Worm (Caenorhabditis elegans) whole organism, late embryonic: ENCODE results near the gene C46E10.1.

Experiments
- F13H6.1 ChIP-seq: sonication (generic microtip); optimal IDR thresholded peaks from 2 replicates; lab custom pipeline; 2016; ENCODE audit warnings: missing genetic modification characterization, missing compliant biosample characterization
- T23F11.4 ChIP-seq: fragments of 200-800 bp; sonication (Bioruptor generic); optimal IDR thresholded peaks from 2 replicates; lab custom pipeline; 2018; ENCODE audit warnings: mild to moderate bottlenecking, missing genetic modification characterization, missing compliant biosample characterization
- Y22D7AL.16 ChIP-seq: sonication (generic microtip); optimal IDR thresholded peaks from 2 replicates; lab custom pipeline; 2016; ENCODE audit warnings: missing genetic modification characterization, missing compliant biosample characterization
- ceh-48 ChIP-seq: sonication (generic microtip); optimal IDR thresholded peaks from 2 replicates; lab custom pipeline; 2016; ENCODE audit warnings: missing genetic modification characterization, inconsistent platforms, missing compliant biosample characterization
- fkh-10 ChIP-seq: fragments of 150-350 bp; optimal IDR thresholded peaks from 2 replicates; lab custom pipeline; 2014; ENCODE audit warnings: missing biosample characterization, missing genetic modification reagents, missing genetic modification characterization
- hlh-30 ChIP-seq: sonication (generic microtip); optimal IDR thresholded peaks from 2 replicates; lab custom pipeline; 2017; ENCODE audit warnings: antibody characterized with exemption, missing genetic modification characterization, missing compliant biosample characterization; ENCODE audit not compliant: insufficient read depth
- hlh-8 ChIP-seq: sonication (generic microtip); optimal IDR thresholded peaks from 2 replicates; lab custom pipeline; 2016; ENCODE audit warnings: missing genotype, missing genetic modification characterization, missing compliant biosample characterization
- lim-6 ChIP-seq: sonication (generic microtip); optimal IDR thresholded peaks from 2 replicates; lab custom pipeline; 2016; ENCODE audit warnings: missing genetic modification characterization, missing compliant biosample characterization
- madf-2 ChIP-seq: sonication (generic microtip); optimal IDR thresholded peaks from 2 replicates; lab custom pipeline; 2017; ENCODE audit warnings: missing genetic modification characterization, missing compliant biosample characterization
- nhr-232 ChIP-seq: sonication (generic microtip); optimal IDR thresholded peaks from 2 replicates; lab custom pipeline; 2016; ENCODE audit warnings: missing genetic modification characterization, missing compliant biosample characterization
- pha-4 ChIP-seq: fragments of 150-350 bp; optimal IDR thresholded peaks from 2 replicates; lab custom pipeline; 2018; ENCODE audit warnings: missing biosample characterization, missing genetic modification reagents, missing genetic modification characterization
- sdc-2 ChIP-seq: sonication (generic microtip); optimal IDR thresholded peaks from 2 replicates; lab custom pipeline; 2016; ENCODE audit warnings: missing genotype, missing genetic modification characterization, missing compliant biosample characterization

DNA sequence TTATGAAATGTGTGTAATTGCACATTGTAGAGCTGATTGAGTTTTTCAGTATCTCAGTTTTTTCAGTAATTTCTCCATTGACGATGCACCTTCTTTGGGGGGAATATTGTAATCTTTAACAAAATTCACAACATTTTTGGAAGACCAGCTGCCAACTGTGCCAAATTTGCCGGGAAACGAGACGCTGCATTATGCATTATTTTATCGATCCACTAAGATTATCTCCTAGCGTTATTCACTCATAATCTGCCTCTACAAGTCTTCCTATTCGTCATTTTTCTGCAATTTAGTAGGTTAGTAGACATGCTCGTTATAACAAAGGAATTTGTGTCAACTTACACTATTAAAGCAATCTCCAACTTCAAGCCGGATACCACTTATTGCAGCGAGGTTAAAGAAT is 7.7 kb downstream of the C46E10.1 start, which contains the start of the genes sdz-12 and bath-31:
- TF ChIP-seq nhr-232 (tag; lab: Kevin White, UChicago) (no peak), fkh-10 (GFP tag; lab: Kevin White, UChicago) (no peak), Y22D7AL.16 (tag; lab: Kevin White, UChicago) (no peak), madf-2 (tag; lab: Kevin White, UChicago) (no peak), ceh-48 (tag; lab: Kevin White, UChicago) (no peak), hlh-30 (no peak), sdc-2 (tag; lab: Kevin White, UChicago) (no peak), pha-4 (tag; lab: Kevin White, UChicago) (no peak), hlh-8 (tag; lab: Kevin White, UChicago) (no peak), T23F11.4 (no peak), F13H6.1 (tag; lab: Kevin White, UChicago) (no peak), lim-6 (tag; lab: Kevin White, UChicago) (no peak)
